Worm (Caenorhabditis elegans): ENCODE data around the gene C01G10.7.
"Not testable (repeated sequence)": the region's sequence is repeated elsewhere in the genome, so short reads cannot be mapped to it uniquely, and the experiment has no call there.

C01G10.7 gene

DNA sequence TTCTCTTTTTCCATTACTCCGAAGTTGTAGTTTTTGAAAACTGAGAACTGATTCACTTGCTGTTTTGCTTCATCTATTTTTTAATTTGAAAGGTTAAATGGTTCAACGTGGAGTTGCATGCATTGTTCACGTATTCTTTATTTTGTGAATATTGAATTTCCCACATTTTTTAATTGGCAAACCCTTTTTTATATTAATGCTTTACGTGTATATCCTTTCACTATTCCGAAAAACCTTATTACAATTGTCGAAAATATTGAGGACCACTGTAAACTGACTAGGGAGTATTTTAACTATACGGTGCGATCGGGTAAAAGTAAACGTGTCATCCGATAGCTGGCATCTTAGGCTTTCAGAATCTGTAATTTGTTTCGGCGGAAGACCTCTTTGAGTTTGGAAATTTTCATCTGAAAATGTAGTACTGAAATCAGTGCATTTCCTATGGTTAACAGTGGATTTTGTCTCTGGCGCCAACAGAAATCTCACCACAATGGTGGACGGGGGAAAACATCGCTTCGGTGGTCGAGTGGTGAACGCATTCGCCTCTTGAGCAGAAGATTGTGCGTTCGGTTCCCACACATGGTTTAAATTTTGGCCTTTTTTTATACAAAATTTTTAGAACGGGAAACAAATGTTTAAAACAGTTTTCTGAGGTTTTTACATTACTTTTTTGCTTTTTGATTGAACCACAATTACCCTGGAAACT is 20.5 kb downstream of the C01G10.7 start, which contains the start of gene C01G10.14:
C01G10.14 (minus strand) TSS at position 51 of the 706 bp plus-strand sequence.
- TF ChIP-seq ztf-11 (tag; optimal IDR thresholded peaks at IDR 0.05); skn-1 (tag; optimal IDR thresholded peaks at IDR 0.05); nfya-1 (tag; optimal IDR thresholded peaks at IDR 0.05; ENCODE audit: insufficient read depth): not testable (repeated sequence)

DNA sequence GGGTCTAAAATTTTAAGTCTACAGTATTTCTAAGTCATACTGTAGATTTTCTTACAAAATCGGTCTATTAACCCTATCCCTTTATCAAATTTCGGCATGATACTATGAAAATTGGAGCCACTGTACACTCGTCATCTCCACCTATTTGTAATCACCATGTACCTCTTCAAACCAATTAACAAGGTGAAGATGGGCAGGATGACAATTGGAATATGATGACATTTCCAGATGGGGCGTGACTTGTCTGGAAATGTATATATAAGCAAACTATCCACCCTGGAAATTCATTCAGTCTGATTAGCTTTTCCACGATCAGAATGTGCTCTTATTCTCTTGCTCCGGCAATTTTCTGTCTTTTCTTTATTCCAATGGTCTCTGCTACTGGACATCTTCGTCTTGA is 23.7 kb downstream of the C01G10.7 start, which contains the start of gene Y75B12A.2:
Y75B12A.2 (plus strand) TSS at position 301 of the 400 bp plus-strand sequence.
- TF ChIP-seq mml-1 (tag; optimal IDR thresholded peaks at IDR 0.05) (no peak), fkh-10 (GFP tag; optimal IDR thresholded peaks at IDR 0.05) (no peak), skn-1 (tag; optimal IDR thresholded peaks at IDR 0.05) (no peak), unc-39 (tag; optimal IDR thresholded peaks at IDR 0.05) (no peak), pha-4 (tag; optimal IDR thresholded peaks at IDR 0.05) (no peak), nhr-25 (tag; optimal IDR thresholded peaks at IDR 0.05) (no peak), elt-2 (tag; optimal IDR thresholded peaks at IDR 0.05) (no peak), nhr-43 (tag; optimal IDR thresholded peaks at IDR 0.05; ENCODE audit: poor library complexity, severe bottlenecking) (no peak), sea-2 (GFP tag; optimal IDR thresholded peaks at IDR 0.05) (no peak), zag-1 (tag; optimal IDR thresholded peaks at IDR 0.05) (no peak), aly-2 (tag; optimal IDR thresholded peaks at IDR 0.05) (no peak), ceh-9 (tag; optimal IDR thresholded peaks at IDR 0.05) (no peak), unc-62 (GFP tag; optimal IDR thresholded peaks at IDR 0.05) (no peak)

DNA sequence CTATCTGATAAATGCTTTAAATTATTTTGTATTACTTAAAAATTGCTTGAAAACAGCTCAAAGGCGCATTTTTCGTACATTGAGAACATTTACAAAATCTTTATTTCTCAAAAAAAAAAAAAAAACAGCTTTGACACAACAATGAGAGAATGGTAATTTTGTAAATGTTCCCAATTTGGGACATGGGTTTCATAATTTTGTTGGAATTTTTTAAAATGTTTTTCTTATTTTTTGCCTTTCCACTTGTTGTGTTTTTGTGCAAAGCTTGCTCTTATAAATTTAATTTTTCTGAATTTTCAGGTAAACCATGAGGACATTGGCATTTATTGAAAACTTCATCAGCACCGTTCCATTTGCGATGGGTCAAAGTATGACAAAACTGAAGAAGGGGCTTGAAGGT is 26.1 kb downstream of the C01G10.7 start, which contains the start of gene T01G5.7:
T01G5.7 (plus strand) TSS at position 301 of the 400 bp plus-strand sequence.
- TF ChIP-seq aly-2 (tag; optimal IDR thresholded peaks at IDR 0.05) (no peak), mml-1 (tag; optimal IDR thresholded peaks at IDR 0.05) (no peak), lin-39 (tag; optimal IDR thresholded peaks at IDR 0.05) (no peak)

DNA sequence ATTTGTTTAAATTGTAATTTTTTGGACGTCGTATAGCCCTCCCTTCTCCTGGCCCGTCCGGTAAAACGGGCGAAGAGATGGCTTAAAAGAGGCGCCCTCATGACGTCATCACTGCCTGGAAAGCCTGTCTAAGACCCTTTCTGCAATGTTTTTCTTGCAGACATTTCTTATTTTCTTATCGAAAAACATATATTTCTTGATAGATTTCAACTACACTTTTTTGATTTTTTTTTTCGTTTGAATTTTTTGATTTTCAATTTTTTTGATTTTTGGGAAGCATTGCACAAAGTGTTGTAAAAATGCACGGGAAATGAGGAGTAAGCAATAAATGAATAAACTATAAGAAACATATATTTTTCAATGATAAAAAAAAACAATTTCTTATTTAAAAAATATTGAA is 28.4 kb downstream of the C01G10.7 start, which contains the start of gene T01G5.6:
T01G5.6 (minus strand) TSS at position 101 of the 400 bp plus-strand sequence.
- TF ChIP-seq lin-15B (tag; optimal IDR thresholded peaks at IDR 0.05) (no peak), nhr-237 (tag; optimal IDR thresholded peaks at IDR 0.05) (no peak), pha-4 (tag; optimal IDR thresholded peaks at IDR 0.05) (no peak), mml-1 (tag; optimal IDR thresholded peaks at IDR 0.05) (no peak), elt-2 (tag; optimal IDR thresholded peaks at IDR 0.05) (no peak), eor-1 (tag; optimal IDR thresholded peaks at IDR 0.05) (no peak), nhr-67 (tag; optimal IDR thresholded peaks at IDR 0.05) (no peak), unc-62 (GFP tag; optimal IDR thresholded peaks at IDR 0.05) (no peak), zag-1 (tag; optimal IDR thresholded peaks at IDR 0.05) (no peak), ceh-16 (tag; optimal IDR thresholded peaks at IDR 0.05) (no peak), jun-1 (tag; optimal IDR thresholded peaks at IDR 0.05) (no peak), ceh-82 (tag; optimal IDR thresholded peaks at IDR 0.05) (no peak), hmg-11 (tag; optimal IDR thresholded peaks at IDR 0.05) (no peak), unc-39 (tag; optimal IDR thresholded peaks at IDR 0.05) (no peak), mdl-1 (tag; optimal IDR thresholded peaks at IDR 0.05) (no peak), nhr-25 (tag; optimal IDR thresholded peaks at IDR 0.05) (no peak), ama-1 (optimal IDR thresholded peaks at IDR 0.05) (no peak), R02D3.7 (tag; optimal IDR thresholded peaks at IDR 0.05) (no peak), elt-1 (tag; optimal IDR thresholded peaks at IDR 0.05) (no peak)

DNA sequence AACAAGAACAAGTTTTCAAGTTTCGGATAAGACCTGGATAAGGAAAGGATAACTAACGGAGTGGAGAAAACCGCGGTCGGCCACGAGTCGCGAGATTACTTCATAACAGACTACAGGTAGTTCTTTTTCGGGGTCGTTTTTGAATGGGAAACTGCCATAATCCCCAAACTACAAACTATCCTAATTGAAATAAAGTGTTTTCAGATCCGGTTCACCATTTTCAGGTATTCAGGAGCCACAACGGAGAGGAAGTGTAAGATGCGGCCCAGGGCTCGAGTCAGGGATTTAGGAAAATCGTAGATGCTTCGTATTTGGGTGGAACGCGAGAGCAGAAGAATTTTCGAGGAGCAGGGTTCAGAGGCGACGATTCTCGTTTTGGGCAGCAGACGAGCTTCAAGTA is 30.4 kb downstream of the C01G10.7 start, which contains the start of gene T01G5.8:
T01G5.8 (plus strand) TSS at position 301 of the 400 bp plus-strand sequence.
- TF ChIP-seq zag-1, nhr-76, egl-5 (tag; optimal IDR thresholded peaks at IDR 0.05): not testable (repeated sequence)

DNA sequence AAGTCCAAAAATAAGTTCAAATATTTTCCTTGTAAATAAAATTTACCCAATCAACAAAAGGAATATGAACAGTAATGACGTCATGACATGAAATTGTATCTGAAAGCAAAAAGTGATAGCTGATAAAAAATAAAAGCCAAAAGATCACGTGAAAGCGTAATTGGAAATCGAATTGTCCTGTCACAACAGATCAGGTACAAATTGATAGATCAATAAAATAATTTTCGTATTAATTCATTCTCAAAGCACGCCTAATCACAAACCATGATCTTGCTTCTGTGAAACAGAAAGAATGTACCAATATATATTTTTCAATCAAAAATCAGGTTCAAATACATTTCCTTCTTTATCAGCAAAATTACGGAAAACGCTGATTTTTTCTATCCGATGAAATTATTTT is 34.0 kb downstream of the C01G10.7 start, which contains the start of gene flor-1:
flor-1 (minus strand) TSS at position 101 of the 400 bp plus-strand sequence.
- TF ChIP-seq aly-2 (tag; optimal IDR thresholded peaks at IDR 0.05), result no peak
- TF ChIP-seq sea-2 (GFP tag; optimal IDR thresholded peaks at IDR 0.05), result no peak
- no peak for TF ChIP-seq ztf-11 (tag; optimal IDR thresholded peaks at IDR 0.05)
